Fruit fly (Drosophila melanogaster): Measurements from ENCODE around the gene SMC6.

The SMC6 gene

DNA sequence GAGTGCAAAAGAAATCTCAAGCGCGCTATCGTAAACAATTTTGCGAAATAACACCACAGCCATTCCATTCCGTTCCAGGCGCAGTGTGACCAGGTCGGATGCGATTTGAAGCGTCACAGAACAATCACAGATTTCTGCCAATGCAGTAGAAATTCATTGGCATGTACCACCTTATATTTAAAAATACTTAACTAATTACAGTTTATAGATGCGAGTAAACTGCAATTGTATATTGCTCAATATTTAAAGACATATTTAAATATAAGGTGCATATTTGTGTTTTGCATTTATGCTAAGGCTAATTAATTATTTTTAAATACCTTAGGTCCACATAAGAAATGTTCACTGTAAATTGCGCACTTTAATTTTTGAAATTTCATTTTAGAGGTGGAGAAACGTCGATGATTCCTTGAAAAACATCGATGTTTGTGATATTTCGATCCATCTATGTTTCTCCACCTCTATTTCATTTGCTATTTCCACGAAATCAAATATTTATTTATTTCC is at the start of gene SMC6, which contains the start of gene CG6204:
SMC6 (minus strand) TSS at position 51 of the 507 bp plus-strand sequence.
CG6204 (plus strand) TSS at position 460 of the 507 bp plus-strand sequence.
- TF ChIP-seq psq (optimal IDR thresholded peaks at IDR 0.05) = no peak
- no peak for TF ChIP-seq pan (optimal IDR thresholded peaks at IDR 0.05)
- no peak for TF ChIP-seq Dll (optimal IDR thresholded peaks at IDR 0.05)
- TF ChIP-seq CG8478 (optimal IDR thresholded peaks at IDR 0.05) = no peak

DNA sequence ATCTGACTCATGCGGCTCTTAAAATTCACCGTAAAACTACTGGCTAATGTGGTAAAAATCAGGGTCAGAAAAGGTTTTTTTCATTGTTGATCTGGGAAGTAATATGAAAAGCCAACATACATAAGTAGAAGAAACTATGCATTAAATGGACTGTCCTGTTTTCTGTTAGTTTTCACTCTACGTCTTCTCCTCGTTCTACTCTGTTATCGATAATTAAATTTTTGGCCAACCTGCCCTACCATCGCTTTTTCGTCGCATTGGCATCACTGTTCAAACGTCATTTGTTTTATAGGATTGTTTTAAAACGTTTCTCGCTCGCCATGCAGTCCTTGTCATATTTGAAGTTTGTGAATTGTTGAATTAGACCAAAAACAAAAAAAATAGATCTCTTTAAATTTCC is 41.5 kb upstream of the SMC6 start:
- TF ChIP-seq psq (optimal IDR thresholded peaks at IDR 0.05) (no peak), CG8478 (optimal IDR thresholded peaks at IDR 0.05) (no peak), EcR (GFP tag; optimal IDR thresholded peaks at IDR 0.05) (no peak)

DNA sequence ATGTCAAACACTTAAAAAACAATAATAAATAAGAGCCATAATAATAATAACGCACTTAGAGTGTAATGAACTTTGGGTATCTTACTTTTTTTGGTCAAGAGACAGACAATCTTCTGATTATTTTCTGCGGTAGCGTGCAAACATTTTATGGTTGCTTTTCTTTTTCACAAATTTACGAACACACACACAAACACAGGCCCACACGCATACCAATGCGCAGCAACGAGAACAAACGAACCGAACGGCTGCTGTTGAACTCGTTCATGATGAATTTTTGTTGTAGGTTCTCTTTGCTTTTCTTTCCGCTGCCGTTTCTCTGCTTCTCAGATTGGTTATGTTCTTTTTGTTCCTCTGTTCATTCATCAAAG is 40.9 kb upstream of the SMC6 start:
- no peak for TF ChIP-seq psq (optimal IDR thresholded peaks at IDR 0.05)
- TF ChIP-seq Dll (optimal IDR thresholded peaks at IDR 0.05) = no peak
- no peak for TF ChIP-seq pan (optimal IDR thresholded peaks at IDR 0.05)
- TF ChIP-seq CG8478 (optimal IDR thresholded peaks at IDR 0.05) = no peak
- no peak for TF ChIP-seq EcR (GFP tag; optimal IDR thresholded peaks at IDR 0.05)
- TF ChIP-seq usp (GFP tag; optimal IDR thresholded peaks at IDR 0.05) = no peak

DNA sequence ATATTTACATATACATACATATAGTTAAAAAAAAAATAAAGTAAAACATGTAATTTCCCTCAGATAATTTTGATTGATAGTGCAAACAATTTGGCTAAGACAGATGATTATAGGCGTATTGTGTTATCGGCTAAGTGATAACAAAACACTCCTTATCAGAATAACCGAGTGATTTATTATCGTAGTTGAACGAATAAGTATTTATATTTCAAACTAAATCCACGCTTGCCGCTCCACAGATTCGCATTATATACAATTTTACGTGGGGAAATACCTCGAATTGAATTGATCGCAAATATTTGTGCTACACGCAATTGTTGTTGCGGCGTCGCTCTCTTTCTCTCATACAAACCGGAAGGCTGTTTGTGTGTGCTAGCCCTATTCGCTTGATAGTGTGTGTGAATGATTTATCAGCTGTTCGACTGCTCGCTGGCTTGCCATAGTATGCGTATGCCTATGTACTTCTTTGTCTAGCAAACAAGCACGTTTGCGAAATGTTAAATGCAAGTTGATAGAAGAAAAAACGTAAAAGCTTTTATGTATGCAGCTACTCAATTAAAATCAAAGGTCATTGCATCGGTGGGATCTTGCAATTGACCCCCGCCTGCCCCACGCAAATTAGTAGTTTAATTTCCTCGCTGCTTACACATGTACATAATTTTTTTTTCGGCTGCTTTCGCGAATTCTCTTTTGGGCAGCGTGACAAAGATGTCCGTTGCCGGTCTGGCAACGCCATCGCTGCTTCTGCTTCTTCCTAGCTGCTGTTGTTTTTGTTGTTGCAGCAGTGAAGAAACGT is 40.3 kb upstream of the SMC6 start:
- TF ChIP-seq Dll (optimal IDR thresholded peaks at IDR 0.05) (no peak), CG8478 (optimal IDR thresholded peaks at IDR 0.05) (peak; percentile 19)

DNA sequence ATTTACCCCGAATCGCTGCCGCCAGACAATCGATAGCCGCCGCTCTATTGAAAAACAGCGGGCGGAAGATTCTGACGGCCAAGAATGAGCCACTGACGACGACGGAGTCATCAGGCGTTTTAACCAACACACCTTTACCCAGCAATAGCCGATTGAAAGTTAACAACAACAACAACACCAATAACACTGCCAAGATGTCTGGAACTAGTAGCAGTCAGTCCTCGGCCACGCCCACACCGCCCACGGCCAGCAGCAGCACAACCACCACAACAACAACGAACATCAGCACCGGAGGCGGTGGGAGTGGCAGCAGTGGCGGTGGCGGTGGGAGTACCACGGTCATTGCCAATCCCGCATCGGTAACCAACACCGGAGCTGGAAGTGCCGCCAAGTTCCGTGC is 38.7 kb upstream of the SMC6 start:
- no peak for TF ChIP-seq CG8478 (optimal IDR thresholded peaks at IDR 0.05)
- TF ChIP-seq pan (optimal IDR thresholded peaks at IDR 0.05) = no peak
- TF ChIP-seq usp (GFP tag; optimal IDR thresholded peaks at IDR 0.05) = no peak
- no peak for TF ChIP-seq EcR (GFP tag; optimal IDR thresholded peaks at IDR 0.05)
- no peak for TF ChIP-seq psq (optimal IDR thresholded peaks at IDR 0.05)
- no peak for TF ChIP-seq Dll (optimal IDR thresholded peaks at IDR 0.05)

DNA sequence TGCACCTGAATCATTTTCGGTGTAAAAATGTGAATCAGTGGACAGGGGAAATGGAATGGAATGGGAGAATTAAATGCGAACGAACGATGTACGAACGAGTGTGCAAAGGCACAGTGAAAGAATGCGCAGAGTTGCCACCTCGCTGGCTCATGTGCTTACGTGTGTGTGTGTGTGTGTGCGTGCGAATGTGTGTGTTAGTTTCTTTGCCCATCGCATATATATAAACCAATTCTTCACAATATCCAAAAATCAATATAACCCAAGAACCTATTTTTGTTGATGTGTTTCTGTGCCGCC is 37.9 kb upstream of the SMC6 start:
- no peak for TF ChIP-seq usp (GFP tag; optimal IDR thresholded peaks at IDR 0.05)
- no peak for TF ChIP-seq pan (optimal IDR thresholded peaks at IDR 0.05)
- TF ChIP-seq psq (optimal IDR thresholded peaks at IDR 0.05) = no peak
- no peak for TF ChIP-seq CG8478 (optimal IDR thresholded peaks at IDR 0.05)
- no peak for TF ChIP-seq Dll (optimal IDR thresholded peaks at IDR 0.05)
- TF ChIP-seq EcR (GFP tag; optimal IDR thresholded peaks at IDR 0.05) = no peak

DNA sequence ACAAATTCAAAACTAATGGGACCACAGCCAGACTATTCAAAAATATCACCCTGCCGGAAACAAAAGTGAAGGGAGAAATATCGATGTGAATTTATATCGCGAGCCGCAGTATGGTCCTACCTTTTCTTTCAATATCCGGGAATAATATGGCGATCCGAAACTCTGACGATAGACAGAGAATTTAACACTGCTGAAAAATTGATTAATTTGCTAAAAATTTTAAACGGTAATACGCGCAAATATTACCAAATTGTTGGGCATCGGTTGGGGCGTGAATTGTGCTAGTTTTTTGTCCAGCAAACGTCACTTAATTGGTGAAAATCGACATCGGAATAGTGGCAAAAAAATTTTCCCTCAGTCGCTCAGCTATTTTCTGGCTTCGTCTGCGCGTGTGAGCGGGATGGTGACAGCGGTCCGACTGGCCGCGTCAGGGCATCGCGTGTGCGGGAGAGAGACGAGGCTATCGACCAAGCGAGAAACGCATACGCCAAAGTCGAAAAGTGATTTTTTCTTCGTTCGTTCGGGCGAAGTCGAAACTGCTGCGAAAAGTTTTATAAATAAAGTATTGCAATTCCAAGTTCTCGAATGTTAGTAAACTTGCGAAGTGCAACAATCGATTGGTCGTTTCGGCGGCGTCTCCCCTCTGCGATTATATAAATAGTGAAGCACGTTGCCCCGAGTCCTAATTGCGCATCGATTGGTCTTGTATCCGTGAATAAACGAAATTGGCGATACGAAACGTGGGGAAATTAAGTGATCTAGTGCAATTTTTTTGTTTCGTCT is 37.4 kb upstream of the SMC6 start, which contains the start of gene mask:
mask (plus strand) TSS at position 140 of the 783 bp plus-strand sequence.
- TF ChIP-seq psq (optimal IDR thresholded peaks at IDR 0.05) (no peak), Dll (optimal IDR thresholded peaks at IDR 0.05) (no peak), usp (GFP tag; optimal IDR thresholded peaks at IDR 0.05) (no peak), CG8478 (optimal IDR thresholded peaks at IDR 0.05) (peak; percentile 59)

DNA sequence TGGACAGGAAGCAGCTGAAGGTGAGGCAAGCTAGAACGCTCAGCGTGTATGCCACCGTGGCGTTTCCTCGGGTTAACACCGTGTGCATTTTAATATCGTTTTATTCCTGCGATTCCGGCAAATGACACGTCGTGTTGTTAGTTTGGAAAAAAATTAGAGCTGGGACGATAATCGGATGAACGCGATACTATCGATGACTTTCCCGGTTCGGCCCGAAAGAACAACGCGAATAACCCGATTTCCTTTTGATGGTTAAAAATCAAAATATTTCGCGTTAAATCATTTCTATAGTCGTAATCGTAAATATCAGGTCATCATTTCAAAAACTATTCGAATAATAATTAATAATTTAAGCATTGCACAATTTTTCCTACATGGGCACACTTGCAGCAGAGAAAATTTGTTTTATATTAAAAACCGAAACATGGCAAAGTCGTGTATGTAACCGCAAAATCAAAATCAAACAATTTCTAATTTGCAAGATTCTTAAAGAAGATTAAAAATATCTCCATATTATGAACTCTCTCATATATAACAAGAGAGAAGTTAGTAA is 36.7 kb upstream of the SMC6 start, which contains the start of gene Spase22-23:
Spase22-23 (minus strand) TSS at position 166 of the 553 bp plus-strand sequence.
- no peak for TF ChIP-seq CG8478 (optimal IDR thresholded peaks at IDR 0.05)
- TF ChIP-seq Dll (optimal IDR thresholded peaks at IDR 0.05) = no peak
- no peak for TF ChIP-seq pan (optimal IDR thresholded peaks at IDR 0.05)
- no peak for TF ChIP-seq usp (GFP tag; optimal IDR thresholded peaks at IDR 0.05)
- no peak for TF ChIP-seq EcR (GFP tag; optimal IDR thresholded peaks at IDR 0.05)
- TF ChIP-seq psq (optimal IDR thresholded peaks at IDR 0.05) = no peak

DNA sequence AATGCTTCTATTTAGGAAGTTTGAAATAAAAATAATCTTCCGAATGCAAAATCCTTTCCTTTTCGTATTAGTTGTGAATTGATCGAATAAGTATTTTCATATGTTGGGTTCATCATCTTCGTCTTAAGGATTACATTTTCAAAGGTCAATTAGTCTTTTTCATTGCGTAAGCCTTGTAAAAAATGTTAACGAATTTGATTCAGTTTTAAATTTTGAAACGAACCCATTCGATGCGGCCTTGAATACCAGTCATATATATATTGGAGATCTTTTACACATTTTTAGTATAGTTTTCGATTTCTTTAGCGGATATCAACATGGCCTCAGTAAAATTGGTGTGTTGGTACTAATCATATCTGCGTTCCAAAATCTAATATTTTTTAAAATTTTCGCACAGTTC is 35.5 kb upstream of the SMC6 start, which contains the start of gene Acp95EF:
Acp95EF (plus strand) TSS at position 301 of the 400 bp plus-strand sequence.
- TF ChIP-seq psq (optimal IDR thresholded peaks at IDR 0.05) (no peak), pan (optimal IDR thresholded peaks at IDR 0.05) (no peak), usp (GFP tag; optimal IDR thresholded peaks at IDR 0.05) (no peak), EcR (GFP tag; optimal IDR thresholded peaks at IDR 0.05) (no peak)

DNA sequence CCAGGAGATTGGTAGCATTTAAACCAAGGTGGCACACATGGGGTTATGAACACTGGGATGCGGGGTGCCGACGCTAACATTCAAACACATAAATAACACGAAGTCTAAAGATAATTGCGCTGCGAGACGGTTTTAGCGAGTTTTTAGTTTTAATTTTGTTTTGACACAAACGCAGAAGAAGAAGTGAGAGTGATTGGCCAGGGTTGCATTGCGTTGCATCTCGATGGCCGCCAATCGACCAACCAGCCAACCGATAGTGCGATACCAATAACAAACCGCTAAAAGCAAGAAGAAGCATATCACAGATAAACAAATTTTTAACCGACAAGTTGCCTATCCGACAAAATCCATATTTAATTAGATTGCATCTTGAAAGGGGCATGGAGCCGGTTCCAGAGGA is 33.5 kb upstream of the SMC6 start, which contains the start of the genes Spps and CG13609:
Spps (minus strand) TSS at position 191 of the 400 bp plus-strand sequence.
CG13609 (plus strand) TSS at position 280 of the 400 bp plus-strand sequence.
- TF ChIP-seq Dll (optimal IDR thresholded peaks at IDR 0.05) (no peak), psq (optimal IDR thresholded peaks at IDR 0.05) (no peak), pan (optimal IDR thresholded peaks at IDR 0.05) (no peak), CG8478 (optimal IDR thresholded peaks at IDR 0.05) (no peak)

DNA sequence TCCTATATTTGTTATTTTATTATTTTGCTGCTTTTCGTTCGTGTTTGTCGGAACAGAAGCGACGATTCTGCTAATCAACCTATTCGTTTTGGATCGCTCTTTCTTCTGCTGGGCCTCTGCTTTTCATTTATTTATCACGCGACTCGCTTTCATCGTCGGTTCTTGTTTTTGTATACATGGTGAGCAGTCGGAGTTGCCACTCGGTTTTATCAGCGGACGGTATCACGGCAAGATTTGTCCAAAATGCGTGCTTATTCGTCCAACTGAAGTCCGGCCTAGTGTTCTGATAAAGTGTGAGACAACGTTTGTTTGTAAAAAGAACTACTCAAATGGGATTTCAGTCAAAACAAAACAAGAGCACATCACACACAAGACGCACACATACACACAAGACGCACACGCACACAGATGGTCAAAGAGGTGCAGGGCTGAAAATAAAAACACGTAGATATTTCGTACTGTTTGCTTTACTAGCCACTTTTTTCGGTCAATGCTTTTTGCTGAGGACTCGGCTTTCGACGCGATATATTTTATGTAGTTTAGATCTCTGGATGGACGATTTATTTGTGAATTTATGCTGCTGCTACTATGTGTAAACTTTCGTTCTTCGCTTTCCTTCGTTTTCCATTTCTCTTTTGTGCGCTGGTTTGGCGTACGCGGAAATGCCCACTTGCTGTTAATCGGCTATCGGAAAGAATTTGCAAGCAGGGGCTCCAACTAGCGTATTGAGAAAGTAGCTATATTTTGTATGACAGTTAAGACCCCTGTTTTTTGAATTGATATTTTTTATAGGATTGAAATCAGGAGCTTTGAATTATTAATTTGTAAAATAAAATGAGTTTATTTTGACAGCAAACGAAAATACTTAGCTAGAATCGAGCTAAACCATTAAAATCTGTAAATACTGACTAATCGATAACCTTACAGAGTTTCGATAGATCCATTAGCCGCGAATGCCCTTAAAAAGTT is 28.4 kb upstream of the SMC6 start, which contains the start of gene twin:
twin (minus strand) TSS at position 632 of the 969 bp plus-strand sequence.
- TF ChIP-seq EcR (GFP tag; optimal IDR thresholded peaks at IDR 0.05) (no peak), Dll (optimal IDR thresholded peaks at IDR 0.05) (no peak), CG8478 (optimal IDR thresholded peaks at IDR 0.05) (no peak), pan (optimal IDR thresholded peaks at IDR 0.05) (peak; percentile 34), psq (optimal IDR thresholded peaks at IDR 0.05) (no peak), usp (GFP tag; optimal IDR thresholded peaks at IDR 0.05) (no peak)
